Worm (Caenorhabditis elegans) whole organism, mixed stage, embryonic: ENCODE measurements around the gene srw-16.
"Not testable (repeated sequence)": the region's sequence is repeated elsewhere in the genome, so short reads cannot be mapped to it uniquely, and the experiment has no call there.

Experiments used
- ceh-39 ChIP-seq: fragments of 150-350 bp; optimal IDR thresholded peaks from 2 replicates; lab custom pipeline; 2014; ENCODE audit warnings: missing biosample characterization, missing genetic modification characterization
- hlh-1 ChIP-seq: fragments of 150-350 bp; optimal IDR thresholded peaks from 2 replicates; lab custom pipeline; 2014; ENCODE audit warnings: missing biosample characterization, missing genetic modification reagents, missing genetic modification characterization
- lin-13 ChIP-seq: fragments of 150-350 bp; optimal IDR thresholded peaks from 2 replicates; lab custom pipeline; 2014; ENCODE audit warnings: missing biosample characterization, missing genetic modification characterization
- nhr-12 ChIP-seq: fragments of 150-350 bp; optimal IDR thresholded peaks from 2 replicates; lab custom pipeline; 2014; ENCODE audit warnings: missing biosample characterization, missing genetic modification characterization

ce11 chrV:15262336-15262735 lies 12.3 kb downstream of the srw-16 start, which contains the start of gene M01B2.10:
- not testable (repeated sequence) for TF ChIP-seq hlh-1; nhr-12 (tag; lab: Kevin White, UChicago); lin-13 (tag; lab: Kevin White, UChicago); ceh-39
